Worm (Caenorhabditis elegans): Measurements from ENCODE around the gene T12A7.10.

- no peak for TF ChIP-seq eor-1 (tag; optimal IDR thresholded peaks at IDR 0.05)
- TF ChIP-seq ZK546.5 (tag; optimal IDR thresholded peaks at IDR 0.05): no peak
- no peak for TF ChIP-seq skn-1 (tag; optimal IDR thresholded peaks at IDR 0.05)
- TF ChIP-seq ceh-82 (tag; optimal IDR thresholded peaks at IDR 0.05): no peak
- no peak for TF ChIP-seq unc-62 (GFP tag; optimal IDR thresholded peaks at IDR 0.05)
- no peak for TF ChIP-seq nhr-12 (tag; optimal IDR thresholded peaks at IDR 0.05)
- no peak for TF ChIP-seq nhr-28 (tag; optimal IDR thresholded peaks at IDR 0.05)
- no peak for TF ChIP-seq lin-15B (tag; optimal IDR thresholded peaks at IDR 0.05)
- TF ChIP-seq nhr-237 (tag; optimal IDR thresholded peaks at IDR 0.05): no peak
- no peak for TF ChIP-seq nhr-77 (tag; optimal IDR thresholded peaks at IDR 0.05)
- no peak for TF ChIP-seq ama-1 (optimal IDR thresholded peaks at IDR 0.05)
Observed at ce11 chrIV:11779028-11779427, 24.1 kb upstream of the T12A7.10 start, which contains the start of gene lpr-2.

Measured in whole organism, L3 larva.